Fruit fly (Drosophila melanogaster): Measurements from ENCODE around the gene CG4456.

dm6 chr3L:9398028-9398427, 25.5 kb downstream of the CG4456 start:
- peak; percentile 18 for TF ChIP-seq woc (GFP tag; optimal IDR thresholded peaks at IDR 0.05)
- no peak for TF ChIP-seq psq (GFP tag; optimal IDR thresholded peaks at IDR 0.05)
- no peak for TF ChIP-seq Myc (optimal IDR thresholded peaks at IDR 0.05)
- no peak for TF ChIP-seq Dfd (GFP tag; optimal IDR thresholded peaks at IDR 0.05)
- TF ChIP-seq Mio (GFP tag; optimal IDR thresholded peaks at IDR 0.05): no peak
- TF ChIP-seq dmrt93B (GFP tag; optimal IDR thresholded peaks at IDR 0.05): no peak
- TF ChIP-seq Abd-B (GFP tag; optimal IDR thresholded peaks at IDR 0.05): no peak
- TF ChIP-seq jim (GFP tag; optimal IDR thresholded peaks at IDR 0.05): no peak
- no peak for TF ChIP-seq brk (GFP tag; optimal IDR thresholded peaks at IDR 0.05)
- TF ChIP-seq sage (GFP tag; optimal IDR thresholded peaks at IDR 0.05): no peak
- TF ChIP-seq OdsH (GFP tag; optimal IDR thresholded peaks at IDR 0.05): no peak
- TF ChIP-seq h (GFP tag; optimal IDR thresholded peaks at IDR 0.05): no peak
- no peak for TF ChIP-seq Sp1 (GFP tag; optimal IDR thresholded peaks at IDR 0.05)
